Worm (Caenorhabditis elegans) whole organism, L3 larva: Measurements from ENCODE around the gene C55A6.7.
A peak's percentile ranks its signal among the peaks of the same experiment; 100 is the strongest.

Experiments used
- R02D3.7 ChIP-seq: fragments of 150-350 bp; optimal IDR thresholded peaks from 2 replicates; lab custom pipeline; 2014; ENCODE audit warnings: missing biosample characterization, missing genetic modification characterization
- ZK546.5 ChIP-seq: sonication (generic microtip); optimal IDR thresholded peaks from 2 replicates; lab custom pipeline; 2017; ENCODE audit warnings: missing biosample characterization, missing genetic modification characterization
- aly-2 ChIP-seq: fragments of 150-350 bp; optimal IDR thresholded peaks from 2 replicates; lab custom pipeline; 2014; ENCODE audit warnings: missing biosample characterization, missing genetic modification characterization
- ama-1 ChIP-seq: fragments of 150-350 bp; optimal IDR thresholded peaks from 2 replicates; lab custom pipeline; 2018
- ceh-16 ChIP-seq: sonication (generic microtip); optimal IDR thresholded peaks from 2 replicates; lab custom pipeline; 2017; ENCODE audit warnings: missing biosample characterization, missing genetic modification characterization
- ceh-28 ChIP-seq: fragments of 150-350 bp; optimal IDR thresholded peaks from 2 replicates; lab custom pipeline; 2014; ENCODE audit warnings: missing biosample characterization, missing genetic modification reagents, missing genetic modification characterization
- ceh-82 ChIP-seq: fragments of 150-350 bp; optimal IDR thresholded peaks from 2 replicates; lab custom pipeline; 2014; ENCODE audit warnings: missing biosample characterization, missing genetic modification characterization
- ceh-9 ChIP-seq: sonication (generic microtip); optimal IDR thresholded peaks from 2 replicates; lab custom pipeline; 2018; ENCODE audit warnings: missing biosample characterization, missing genetic modification characterization
- daf-12 ChIP-seq: fragments of 150-350 bp; optimal IDR thresholded peaks from 2 replicates; lab custom pipeline; 2014; ENCODE audit warnings: missing biosample characterization, missing genetic modification reagents, missing genetic modification characterization
- egl-27 ChIP-seq: sonication (generic microtip); optimal IDR thresholded peaks from 4 replicates; lab custom pipeline; 2017; ENCODE audit warnings: missing biosample characterization, missing genetic modification reagents, missing genetic modification characterization
- egl-5 ChIP-seq: fragments of 150-350 bp; optimal IDR thresholded peaks from 2 replicates; lab custom pipeline; 2017; ENCODE audit warnings: missing biosample characterization, missing genetic modification reagents, missing genetic modification characterization, inconsistent platforms
- elt-1 ChIP-seq: fragments of 150-350 bp; optimal IDR thresholded peaks from 2 replicates; lab custom pipeline; 2014; ENCODE audit warnings: missing biosample characterization, missing genetic modification characterization
- elt-2 ChIP-seq: sonication (generic microtip); optimal IDR thresholded peaks from 2 replicates; lab custom pipeline; 2016; ENCODE audit warnings: missing genetic modification reagents, mild to moderate bottlenecking, missing genetic modification characterization, missing compliant biosample characterization
- elt-3 ChIP-seq, 3 experiments: fragments of 150-350 bp in 1 of 3; sonication (generic microtip) in 2 of 3; optimal IDR thresholded peaks; 2 replicates in 2 of 3; 4 replicates in 1 of 3; lab custom pipeline; 2014 to 2017; ENCODE audit warnings: missing biosample characterization in 3 of 3, missing genetic modification characterization in 3 of 3
- eor-1 ChIP-seq, 2 experiments: fragments of 150-350 bp; optimal IDR thresholded peaks; 2 replicates each; lab custom pipeline; 2014 to 2018; ENCODE audit warnings: missing biosample characterization in 2 of 2, missing genetic modification characterization in 2 of 2
- fkh-10 ChIP-seq: sonication (generic microtip); optimal IDR thresholded peaks from 2 replicates; lab custom pipeline; 2017; ENCODE audit warnings: missing biosample characterization, missing genetic modification reagents, missing genetic modification characterization
- fkh-2 ChIP-seq: fragments of 150-350 bp; optimal IDR thresholded peaks from 2 replicates; lab custom pipeline; 2014; ENCODE audit warnings: missing biosample characterization, missing genetic modification reagents, missing genetic modification characterization
- fos-1 ChIP-seq: fragments of 150-350 bp; optimal IDR thresholded peaks from 2 replicates; lab custom pipeline; 2014; ENCODE audit warnings: missing biosample characterization, missing genetic modification characterization
- hmg-11 ChIP-seq: sonication (generic microtip); optimal IDR thresholded peaks from 2 replicates; lab custom pipeline; 2016; ENCODE audit warnings: missing genetic modification characterization, missing compliant biosample characterization
- jun-1 ChIP-seq: fragments of 150-350 bp; optimal IDR thresholded peaks from 2 replicates; lab custom pipeline; 2014; ENCODE audit warnings: missing biosample characterization, missing genetic modification reagents, missing genetic modification characterization
- lin-15B ChIP-seq: fragments of 150-350 bp; optimal IDR thresholded peaks from 2 replicates; lab custom pipeline; 2014; ENCODE audit warnings: missing biosample characterization, missing genetic modification characterization
- lin-39 ChIP-seq: fragments of 150-350 bp; optimal IDR thresholded peaks from 2 replicates; lab custom pipeline; 2018; ENCODE audit warnings: missing biosample characterization, missing genetic modification reagents, missing genetic modification characterization
- lsy-12 ChIP-seq: sonication (generic microtip); optimal IDR thresholded peaks from 2 replicates; lab custom pipeline; 2016; ENCODE audit warnings: mild to moderate bottlenecking, missing genetic modification characterization, missing compliant biosample characterization
- mdl-1 ChIP-seq: fragments of 150-350 bp; optimal IDR thresholded peaks from 2 replicates; lab custom pipeline; 2014; ENCODE audit warnings: missing biosample characterization, missing genetic modification characterization
- mml-1 ChIP-seq: fragments of 150-350 bp; sonication (generic microtip); optimal IDR thresholded peaks from 3 replicates; lab custom pipeline; 2014; ENCODE audit warnings: missing biosample characterization, missing genetic modification characterization
- nfya-1 ChIP-seq: sonication (generic microtip); optimal IDR thresholded peaks from 2 replicates; lab custom pipeline; 2017; ENCODE audit warnings: missing genetic modification characterization, mild to moderate bottlenecking, missing compliant biosample characterization, antibody characterized with exemption, moderate library complexity; ENCODE audit not compliant: insufficient read depth
- nhr-11 ChIP-seq: fragments of 150-350 bp; optimal IDR thresholded peaks from 2 replicates; lab custom pipeline; 2014; ENCODE audit warnings: missing biosample characterization, missing genetic modification characterization
- nhr-12 ChIP-seq: fragments of 150-350 bp; optimal IDR thresholded peaks from 2 replicates; lab custom pipeline; 2014; ENCODE audit warnings: missing biosample characterization, missing genetic modification characterization
- nhr-23 ChIP-seq: fragments of 150-350 bp; optimal IDR thresholded peaks from 2 replicates; lab custom pipeline; 2014; ENCODE audit warnings: missing biosample characterization, missing genetic modification reagents, missing genetic modification characterization
- nhr-237 ChIP-seq: fragments of 150-350 bp; optimal IDR thresholded peaks from 2 replicates; lab custom pipeline; 2014; ENCODE audit warnings: missing biosample characterization, missing genetic modification characterization
- nhr-25 ChIP-seq: sonication (generic microtip); optimal IDR thresholded peaks from 2 replicates; lab custom pipeline; 2017; ENCODE audit warnings: missing biosample characterization, missing genetic modification characterization
- nhr-28 ChIP-seq: fragments of 150-350 bp; optimal IDR thresholded peaks from 2 replicates; lab custom pipeline; 2014; ENCODE audit warnings: missing biosample characterization, missing genetic modification characterization
- nhr-43 ChIP-seq: sonication (generic microtip); optimal IDR thresholded peaks from 2 replicates; lab custom pipeline; 2016; ENCODE audit warnings: mild to moderate bottlenecking, missing genetic modification characterization, missing compliant biosample characterization; ENCODE audit not compliant: poor library complexity, severe bottlenecking
- nhr-67 ChIP-seq: fragments of 150-350 bp; optimal IDR thresholded peaks from 2 replicates; lab custom pipeline; 2014; ENCODE audit warnings: missing biosample characterization, missing genetic modification characterization
- nhr-76 ChIP-seq: fragments of 150-350 bp; sonication (generic microtip); optimal IDR thresholded peaks from 5 replicates; lab custom pipeline; 2014; ENCODE audit warnings: missing biosample characterization, missing genetic modification characterization
- nhr-77 ChIP-seq: fragments of 150-350 bp; optimal IDR thresholded peaks from 2 replicates; lab custom pipeline; 2014; ENCODE audit warnings: missing biosample characterization, missing genetic modification characterization
- pha-4 ChIP-seq: fragments of 150-350 bp; optimal IDR thresholded peaks from 2 replicates; lab custom pipeline; 2014; ENCODE audit warnings: missing biosample characterization, missing genetic modification reagents, missing genetic modification characterization
- pqm-1 ChIP-seq: fragments of 150-350 bp; optimal IDR thresholded peaks from 2 replicates; lab custom pipeline; 2017; ENCODE audit warnings: missing biosample characterization, missing genetic modification characterization, inconsistent platforms
- sea-2 ChIP-seq: fragments of 150-350 bp; sonication (generic microtip); optimal IDR thresholded peaks from 4 replicates; lab custom pipeline; 2014; ENCODE audit warnings: missing biosample characterization, missing genetic modification reagents, missing genetic modification characterization
- skn-1 ChIP-seq: fragments of 150-350 bp; optimal IDR thresholded peaks from 2 replicates; lab custom pipeline; 2014; ENCODE audit warnings: missing biosample characterization, missing genetic modification characterization
- snpc-4 ChIP-seq: fragments of 150-350 bp; optimal IDR thresholded peaks from 2 replicates; lab custom pipeline; 2014; ENCODE audit warnings: missing biosample characterization, missing genetic modification characterization
- tbx-2 ChIP-seq: sonication (generic microtip); optimal IDR thresholded peaks from 2 replicates; lab custom pipeline; 2016; ENCODE audit warnings: mild to moderate bottlenecking, missing genetic modification characterization, missing compliant biosample characterization
- unc-39 ChIP-seq: sonication (generic microtip); optimal IDR thresholded peaks from 4 replicates; lab custom pipeline; 2017; ENCODE audit warnings: missing biosample characterization, missing genetic modification characterization
- unc-62 ChIP-seq: fragments of 150-350 bp; sonication (generic microtip); optimal IDR thresholded peaks from 4 replicates; lab custom pipeline; 2014; ENCODE audit warnings: missing biosample characterization, missing genetic modification reagents, missing genetic modification characterization
- zag-1 ChIP-seq: fragments of 150-350 bp; optimal IDR thresholded peaks from 2 replicates; lab custom pipeline; 2014; ENCODE audit warnings: missing biosample characterization, missing genetic modification characterization
- ztf-11 ChIP-seq: fragments of 150-350 bp; optimal IDR thresholded peaks from 2 replicates; lab custom pipeline; 2014; ENCODE audit warnings: missing biosample characterization, missing genetic modification characterization
- ztf-4 ChIP-seq: fragments of 150-350 bp; optimal IDR thresholded peaks from 2 replicates; lab custom pipeline; 2014; ENCODE audit warnings: missing biosample characterization, missing genetic modification characterization

Gene C55A6.7

DNA sequence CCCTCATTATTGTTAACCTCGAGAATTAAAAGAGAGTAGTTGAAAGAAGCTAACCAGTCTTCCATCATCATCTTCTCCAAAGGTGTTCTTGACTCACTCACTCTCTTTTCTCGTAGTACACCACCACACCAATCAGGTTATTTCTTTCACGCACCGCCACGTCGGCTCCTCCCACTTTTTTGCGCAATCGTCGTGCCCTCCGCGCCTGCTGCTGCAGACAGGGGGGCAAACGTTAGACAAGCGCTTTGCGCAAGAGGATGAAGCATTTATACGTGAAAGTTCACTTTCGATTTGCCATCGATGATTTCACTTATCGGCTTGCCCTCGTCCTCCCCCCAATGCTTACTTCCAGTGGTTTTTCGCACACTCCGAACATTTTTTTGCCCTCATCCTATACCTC lies 5.0 kb upstream of the C55A6.7 start:
- TF ChIP-seq nhr-25 (tag; lab: Kevin White, UChicago) = peak; percentile 73
- no peak for TF ChIP-seq pqm-1 (tag; lab: Kevin White, UChicago)
- TF ChIP-seq nhr-76 (tag; lab: Kevin White, UChicago) = no peak
- peak; percentile 61 for TF ChIP-seq nfya-1 (tag; lab: Kevin White, UChicago)
- TF ChIP-seq ceh-9 (tag; lab: Kevin White, UChicago) = no peak
- TF ChIP-seq skn-1 (tag; lab: Kevin White, UChicago) = no peak

DNA sequence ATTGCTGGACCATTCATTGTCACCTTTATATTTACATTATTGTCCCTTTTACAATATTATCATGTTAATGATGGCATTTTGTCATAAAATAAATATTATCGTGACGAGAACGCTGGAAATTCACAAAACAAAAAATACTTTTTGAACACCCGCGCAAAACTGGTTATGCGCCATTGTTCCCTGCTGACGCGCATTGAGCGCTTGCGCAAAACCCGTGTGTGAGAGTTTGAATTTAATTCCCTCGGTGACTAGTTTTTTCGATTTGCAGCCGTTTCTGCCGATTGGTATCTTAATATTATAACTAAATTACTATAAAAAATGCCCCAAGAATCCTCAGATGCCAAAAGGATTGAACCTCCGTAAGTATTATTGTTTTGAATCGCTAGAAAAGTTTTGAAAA lies 1.1 kb upstream of the C55A6.7 start, which contains the start of gene pafo-1:
Gene pafo-1 (plus strand): TSS at position 256 of the 400 bp plus-strand sequence.
- no peak for TF ChIP-seq egl-5 (tag; lab: Kevin White, UChicago)
- peak; percentile 23 for TF ChIP-seq pqm-1 (tag; lab: Kevin White, UChicago)
- TF ChIP-seq lsy-12 = peak; percentile 79
- no peak for TF ChIP-seq nhr-77 (tag; lab: Kevin White, UChicago)
- no peak for TF ChIP-seq unc-39 (tag; lab: Kevin White, UChicago)
- no peak for TF ChIP-seq nhr-76 (tag; lab: Kevin White, UChicago)
- peak; percentile 66 for TF ChIP-seq nhr-25 (tag; lab: Kevin White, UChicago)
- peak; percentile 79 for TF ChIP-seq tbx-2 (tag; lab: Kevin White, UChicago)
- TF ChIP-seq ztf-4 (tag; lab: Kevin White, UChicago) = no peak
- peak; percentile 87 for TF ChIP-seq lin-15B (tag; lab: Kevin White, UChicago)
- no peak for TF ChIP-seq nhr-67 (tag; lab: Kevin White, UChicago)
- no peak for TF ChIP-seq eor-1 (tag; optimal IDR thresholded peaks at IDR 0.05; lab: Kevin White, UChicago)
- no peak for TF ChIP-seq ceh-9 (tag; lab: Kevin White, UChicago)
- TF ChIP-seq jun-1 (tag; lab: Kevin White, UChicago) = peak; percentile 86
- no peak for TF ChIP-seq daf-12
- TF ChIP-seq elt-2 (tag; lab: Kevin White, UChicago) = peak; percentile 52
- peak; percentile 61 for TF ChIP-seq ceh-28 (tag; lab: Kevin White, UChicago)
- TF ChIP-seq nfya-1 (tag; lab: Kevin White, UChicago) = peak; percentile 85
- TF ChIP-seq elt-3 (tag; optimal IDR thresholded peaks at IDR 0.05; lab: Kevin White, UChicago) = no peak
- no peak for TF ChIP-seq nhr-11 (tag; lab: Kevin White, UChicago)
- TF ChIP-seq nhr-12 (tag; lab: Kevin White, UChicago) = no peak
- peak; percentile 89 for TF ChIP-seq nhr-43 (tag; lab: Kevin White, UChicago)
- TF ChIP-seq skn-1 (tag; lab: Kevin White, UChicago) = peak; percentile 74
- TF ChIP-seq nhr-28 (tag; lab: Kevin White, UChicago) = no peak
- peak; percentile 80 for TF ChIP-seq nhr-23
- TF ChIP-seq ztf-11 (tag; lab: Kevin White, UChicago) = no peak
- no peak for TF ChIP-seq mdl-1 (tag; lab: Kevin White, UChicago)
- TF ChIP-seq zag-1 (tag; lab: Kevin White, UChicago) = peak; percentile 19
- no peak for TF ChIP-seq elt-1 (tag; lab: Kevin White, UChicago)
- no peak for TF ChIP-seq nhr-237 (tag; lab: Kevin White, UChicago)
- peak; percentile 30 for TF ChIP-seq fkh-10 (GFP tag; lab: Kevin White, UChicago)
- no peak for TF ChIP-seq sea-2 (GFP tag; lab: Kevin White, UChicago)
- TF ChIP-seq lin-39 = peak; percentile 74
- TF ChIP-seq unc-62 (GFP tag; lab: Kevin White, UChicago) = no peak
- TF ChIP-seq R02D3.7 = peak; percentile 77
- TF ChIP-seq pha-4 (tag; lab: Kevin White, UChicago) = peak; percentile 90
- peak; percentile 70 for TF ChIP-seq snpc-4
- TF ChIP-seq fkh-2 (tag; lab: Kevin White, UChicago) = no peak
- no peak for TF ChIP-seq mml-1 (tag; lab: Kevin White, UChicago)
- peak; percentile 73 for TF ChIP-seq aly-2
- TF ChIP-seq ceh-16 = peak; percentile 26
- TF ChIP-seq hmg-11 (tag; lab: Kevin White, UChicago) = no peak
- peak; percentile 67 for TF ChIP-seq ceh-82
- no peak for TF ChIP-seq ama-1
- no peak for TF ChIP-seq fos-1
- TF ChIP-seq ZK546.5 (tag; lab: Kevin White, UChicago) = no peak
- TF ChIP-seq egl-27 (tag; lab: Kevin White, UChicago) = peak; percentile 26
